Worm (Caenorhabditis elegans): ENCODE results near the gene F55A4.7.

F55A4.7 gene

ce11 chrX:1038347-1038746, at the start of gene F55A4.7:
Gene F55A4.7, minus strand, starts transcription at chrX:1038447.
- TF ChIP-seq med-1 (GFP tag; optimal IDR thresholded peaks at IDR 0.05; ENCODE audit: insufficient read depth) (no peak), ztf-23 (GFP tag; IDR thresholded peaks at IDR 0.05) (no peak), flt-1 (GFP tag; IDR thresholded peaks at IDR 0.05) (no peak), cog-1 (tag; optimal IDR thresholded peaks at IDR 0.05) (no peak), klf-2 (GFP tag; conservative IDR thresholded peaks at IDR 0.05) (no peak), T22C8.4 (GFP tag; IDR thresholded peaks at IDR 0.05) (no peak), ztf-29 (GFP tag; IDR thresholded peaks at IDR 0.05) (no peak), ref-1 (GFP tag; conservative IDR thresholded peaks at IDR 0.05) (no peak), tab-1 (GFP tag; IDR thresholded peaks at IDR 0.05) (no peak)

- TF ChIP-seq T22C8.4 (GFP tag; IDR thresholded peaks at IDR 0.05) = no peak
- no peak for TF ChIP-seq ztf-23 (GFP tag; IDR thresholded peaks at IDR 0.05)
- no peak for TF ChIP-seq cog-1 (tag; optimal IDR thresholded peaks at IDR 0.05)
- no peak for TF ChIP-seq tab-1 (GFP tag; IDR thresholded peaks at IDR 0.05)
- TF ChIP-seq klf-2 (GFP tag; conservative IDR thresholded peaks at IDR 0.05) = no peak
- no peak for TF ChIP-seq ztf-29 (GFP tag; IDR thresholded peaks at IDR 0.05)
- no peak for TF ChIP-seq ref-1 (GFP tag; conservative IDR thresholded peaks at IDR 0.05)
- no peak for TF ChIP-seq flt-1 (GFP tag; IDR thresholded peaks at IDR 0.05)
- no peak for TF ChIP-seq med-1 (GFP tag; optimal IDR thresholded peaks at IDR 0.05; ENCODE audit: insufficient read depth)
These were observed 49.8 kb upstream of the F55A4.7 start, which contains the start of gene rei-2 for ce11 chrX:1088048-1088447. Gene rei-2, minus strand, starts transcription at chrX:1088148.

- TF ChIP-seq T22C8.4 (GFP tag; IDR thresholded peaks at IDR 0.05) (no peak), klf-2 (GFP tag; conservative IDR thresholded peaks at IDR 0.05) (no peak), flt-1 (GFP tag; IDR thresholded peaks at IDR 0.05) (no peak)
These were observed 48.2 kb upstream of the F55A4.7 start for ce11 chrX:1086406-1086897.

- TF ChIP-seq med-1 (GFP tag; optimal IDR thresholded peaks at IDR 0.05; ENCODE audit: insufficient read depth) (no peak), ztf-29 (GFP tag; IDR thresholded peaks at IDR 0.05) (no peak), ztf-23 (GFP tag; IDR thresholded peaks at IDR 0.05) (no peak), T22C8.4 (GFP tag; IDR thresholded peaks at IDR 0.05) (no peak), klf-2 (GFP tag; conservative IDR thresholded peaks at IDR 0.05) (no peak), flt-1 (GFP tag; IDR thresholded peaks at IDR 0.05) (no peak), tab-1 (GFP tag; IDR thresholded peaks at IDR 0.05) (no peak), cog-1 (tag; optimal IDR thresholded peaks at IDR 0.05) (no peak), ref-1 (GFP tag; conservative IDR thresholded peaks at IDR 0.05) (no peak)
These were observed 46.8 kb upstream of the F55A4.7 start for ce11 chrX:1085000-1085399.

- TF ChIP-seq med-1 (GFP tag; optimal IDR thresholded peaks at IDR 0.05; ENCODE audit: insufficient read depth) (no peak), cog-1 (tag; optimal IDR thresholded peaks at IDR 0.05) (peak; percentile 16), ztf-23 (GFP tag; IDR thresholded peaks at IDR 0.05) (no peak), ref-1 (GFP tag; conservative IDR thresholded peaks at IDR 0.05) (no peak), klf-2 (GFP tag; conservative IDR thresholded peaks at IDR 0.05) (no peak), tab-1 (GFP tag; IDR thresholded peaks at IDR 0.05) (0 out of 2 replicates have a peak, but pooled peaks have one; percentile 66), T22C8.4 (GFP tag; IDR thresholded peaks at IDR 0.05) (no peak), flt-1 (GFP tag; IDR thresholded peaks at IDR 0.05) (no peak), ztf-29 (GFP tag; IDR thresholded peaks at IDR 0.05) (no peak)
These were observed 43.7 kb upstream of the F55A4.7 start for ce11 chrX:1081927-1082326.

ce11 chrX:1080549-1080948, 42.3 kb upstream of the F55A4.7 start, which contains the start of gene pfn-3:
Gene pfn-3, minus strand, starts transcription at chrX:1080649.
- TF ChIP-seq ztf-29 (GFP tag; IDR thresholded peaks at IDR 0.05) = no peak
- TF ChIP-seq klf-2 (GFP tag; conservative IDR thresholded peaks at IDR 0.05) = no peak
- TF ChIP-seq T22C8.4 (GFP tag; IDR thresholded peaks at IDR 0.05) = no peak
- TF ChIP-seq ref-1 (GFP tag; conservative IDR thresholded peaks at IDR 0.05) = no peak
- no peak for TF ChIP-seq cog-1 (tag; optimal IDR thresholded peaks at IDR 0.05)
- no peak for TF ChIP-seq tab-1 (GFP tag; IDR thresholded peaks at IDR 0.05)
- no peak for TF ChIP-seq ztf-23 (GFP tag; IDR thresholded peaks at IDR 0.05)
- TF ChIP-seq flt-1 (GFP tag; IDR thresholded peaks at IDR 0.05) = no peak

ce11 chrX:1072152-1072551, 33.9 kb upstream of the F55A4.7 start, which contains the start of gene lim-6:
Gene lim-6, plus strand, starts transcription at chrX:1072452.
- TF ChIP-seq ref-1 (GFP tag; conservative IDR thresholded peaks at IDR 0.05) (no peak), flt-1 (GFP tag; IDR thresholded peaks at IDR 0.05) (no peak), ztf-29 (GFP tag; IDR thresholded peaks at IDR 0.05) (no peak), T22C8.4 (GFP tag; IDR thresholded peaks at IDR 0.05) (no peak), ztf-23 (GFP tag; IDR thresholded peaks at IDR 0.05) (no peak), klf-2 (GFP tag; conservative IDR thresholded peaks at IDR 0.05) (no peak), tab-1 (GFP tag; IDR thresholded peaks at IDR 0.05) (no peak), med-1 (GFP tag; optimal IDR thresholded peaks at IDR 0.05; ENCODE audit: insufficient read depth) (no peak), cog-1 (tag; optimal IDR thresholded peaks at IDR 0.05) (no peak)

ce11 chrX:1070585-1070984, 32.3 kb upstream of the F55A4.7 start:
- TF ChIP-seq ztf-23 (GFP tag; IDR thresholded peaks at IDR 0.05) = 0 out of 2 replicates have a peak, but pooled peaks have one; percentile 43

ce11 chrX:1068986-1069385, 30.7 kb upstream of the F55A4.7 start, which contains the start of gene mksr-1:
Gene mksr-1, minus strand, starts transcription at chrX:1069129.
- no peak for TF ChIP-seq T22C8.4 (GFP tag; IDR thresholded peaks at IDR 0.05)
- no peak for TF ChIP-seq ref-1 (GFP tag; conservative IDR thresholded peaks at IDR 0.05)
- TF ChIP-seq klf-2 (GFP tag; conservative IDR thresholded peaks at IDR 0.05) = no peak
- no peak for TF ChIP-seq ztf-29 (GFP tag; IDR thresholded peaks at IDR 0.05)

- TF ChIP-seq T22C8.4 (GFP tag; IDR thresholded peaks at IDR 0.05) (no peak), med-1 (GFP tag; optimal IDR thresholded peaks at IDR 0.05; ENCODE audit: insufficient read depth) (no peak), tab-1 (GFP tag; IDR thresholded peaks at IDR 0.05) (no peak), ztf-23 (GFP tag; IDR thresholded peaks at IDR 0.05) (no peak), ref-1 (GFP tag; conservative IDR thresholded peaks at IDR 0.05) (no peak), cog-1 (tag; optimal IDR thresholded peaks at IDR 0.05) (no peak), flt-1 (GFP tag; IDR thresholded peaks at IDR 0.05) (no peak), ztf-29 (GFP tag; IDR thresholded peaks at IDR 0.05) (no peak)
These were observed 25.8 kb upstream of the F55A4.7 start for ce11 chrX:1064064-1064463.
